Fruit fly (Drosophila melanogaster): ENCODE data around the gene CG9231.

CG9231 gene

dm6 chr3L:19601413-19601812 lies 15.6 kb upstream of the CG9231 start, which contains the start of gene CG9368 (continued):
- TF ChIP-seq MESR4 (GFP tag; optimal IDR thresholded peaks at IDR 0.05) (peak; percentile 35), CG3838 (GFP tag; optimal IDR thresholded peaks at IDR 0.05) (no peak), CG10274 (GFP tag; optimal IDR thresholded peaks at IDR 0.05) (no peak), Ets97D (GFP tag; optimal IDR thresholded peaks at IDR 0.05) (no peak), sr (GFP tag; IDR thresholded peaks at IDR 0.05) (no peak)

dm6 chr3L:19598369-19599148 lies 12.8 kb upstream of the CG9231 start, which contains the start of the genes ash1 and Taf6:
Gene ash1, minus strand, starts transcription at chr3L:19598755.
Gene Taf6, plus strand, starts transcription at chr3L:19599088.
- TF ChIP-seq tin (GFP tag; optimal IDR thresholded peaks at IDR 0.05) = no peak
- TF ChIP-seq Dp (GFP tag; optimal IDR thresholded peaks at IDR 0.05) = peak; percentile 18
- peak; percentile 27 for TF ChIP-seq CG2712 (tag; optimal IDR thresholded peaks at IDR 0.05)
- peak; percentile 58; the same call in 1 of the 2 replicates for TF ChIP-seq inv (GFP tag; IDR thresholded peaks at IDR 0.05; ENCODE audit: partially characterized antibody)
- peak; percentile 16 for TF ChIP-seq CG13424 (tag; optimal IDR thresholded peaks at IDR 0.05)
- TF ChIP-seq gfzf (GFP tag; optimal IDR thresholded peaks at IDR 0.05) = peak; percentile 80
- TF ChIP-seq HHEX (GFP tag; optimal IDR thresholded peaks at IDR 0.05) = no peak
- peak; percentile 70 for TF ChIP-seq vnd (GFP tag; IDR thresholded peaks at IDR 0.05; ENCODE audit: partially characterized antibody)
- TF ChIP-seq row (GFP tag; IDR thresholded peaks at IDR 0.05) = peak; percentile 88
- peak; percentile 76 for TF ChIP-seq CG10147 (GFP tag; optimal IDR thresholded peaks at IDR 0.05)
- TF ChIP-seq Ets65A (GFP tag) = peak; percentile 59
- peak; percentile 59 for TF ChIP-seq CG15601 (tag; optimal IDR thresholded peaks at IDR 0.05)
- peak; percentile 56 for TF ChIP-seq CG12391 (tag; optimal IDR thresholded peaks at IDR 0.05)
- peak; percentile 49; the same call in 1 of the 3 replicates for TF ChIP-seq CG7963 (GFP tag; IDR thresholded peaks at IDR 0.05; ENCODE audit: partially characterized antibody)
- peak; percentile 81 for TF ChIP-seq Blimp-1 (GFP tag; optimal IDR thresholded peaks at IDR 0.05)
- peak; percentile 89 for TF ChIP-seq BEAF-32 (GFP tag; optimal IDR thresholded peaks at IDR 0.05)
- no peak for TF ChIP-seq Usf (GFP tag; optimal IDR thresholded peaks at IDR 0.05)
- peak; percentile 84 for TF ChIP-seq YL-1 (GFP tag; optimal IDR thresholded peaks at IDR 0.05)
- TF ChIP-seq Lhr (GFP tag; optimal IDR thresholded peaks at IDR 0.05) = peak; percentile 33
- peak; percentile 30 for TF ChIP-seq CG30403 (GFP tag; optimal IDR thresholded peaks at IDR 0.05)
- peak; percentile 20 for TF ChIP-seq Ets97D (GFP tag; optimal IDR thresholded peaks at IDR 0.05)
- TF ChIP-seq caup (GFP tag; optimal IDR thresholded peaks at IDR 0.05; ENCODE audit: severe bottlenecking) = no peak
- TF ChIP-seq nerfin-1 (tag; optimal IDR thresholded peaks at IDR 0.05) = peak; percentile 90
- peak; percentile 12; the same call in 1 of the 2 replicates for TF ChIP-seq E2f2 (GFP tag; IDR thresholded peaks at IDR 0.05)
- peak; percentile 76 for TF ChIP-seq Dll (GFP tag; IDR thresholded peaks at IDR 0.05; ENCODE audit: partially characterized antibody)
- peak; percentile 100 for TF ChIP-seq CG14710 (tag; optimal IDR thresholded peaks at IDR 0.05)
- no peak for TF ChIP-seq slp2 (GFP tag; optimal IDR thresholded peaks at IDR 0.05)
- peak; percentile 30; the same call in 1 of the 2 replicates for TF ChIP-seq Dref (GFP tag; IDR thresholded peaks at IDR 0.05)
- TF ChIP-seq unc-4 (GFP tag; IDR thresholded peaks at IDR 0.05; ENCODE audit: partially characterized antibody) = peak; percentile 73
- TF ChIP-seq crp (GFP tag; optimal IDR thresholded peaks at IDR 0.05) = peak in 1 of 2 experiments; percentile 29
- TF ChIP-seq Bgb (GFP tag; IDR thresholded peaks at IDR 0.05; ENCODE audit: partially characterized antibody) = peak; percentile 61
- TF ChIP-seq CG6175 (GFP tag; IDR thresholded peaks at IDR 0.05) = no peak
- peak in 1 of 2 experiments; percentile 28 for TF ChIP-seq tll (GFP tag; optimal IDR thresholded peaks at IDR 0.05)
- TF ChIP-seq Scr (GFP tag; IDR thresholded peaks at IDR 0.05; ENCODE audit: partially characterized antibody) = peak; percentile 73
- peak; percentile 13 for TF ChIP-seq hkb (optimal IDR thresholded peaks at IDR 0.05)
- TF ChIP-seq hkb (GFP tag; IDR thresholded peaks at IDR 0.05) = no peak
- peak; percentile 90 for TF ChIP-seq Sin3A (optimal IDR thresholded peaks at IDR 0.05)
- TF ChIP-seq CG30020 (tag; optimal IDR thresholded peaks at IDR 0.05) = peak; percentile 64
- TF ChIP-seq Hr78 (GFP tag; optimal IDR thresholded peaks at IDR 0.05) = no peak
- peak in 1 of 2 experiments; percentile 26 for TF ChIP-seq dpn (GFP tag; optimal IDR thresholded peaks at IDR 0.05)
- TF ChIP-seq CG17829 (tag; optimal IDR thresholded peaks at IDR 0.05) = peak; percentile 54

All from whole organism, embryonic.